Worm (Caenorhabditis elegans): ENCODE results near the gene T14G8.3.

The T14G8.3 gene

DNA sequence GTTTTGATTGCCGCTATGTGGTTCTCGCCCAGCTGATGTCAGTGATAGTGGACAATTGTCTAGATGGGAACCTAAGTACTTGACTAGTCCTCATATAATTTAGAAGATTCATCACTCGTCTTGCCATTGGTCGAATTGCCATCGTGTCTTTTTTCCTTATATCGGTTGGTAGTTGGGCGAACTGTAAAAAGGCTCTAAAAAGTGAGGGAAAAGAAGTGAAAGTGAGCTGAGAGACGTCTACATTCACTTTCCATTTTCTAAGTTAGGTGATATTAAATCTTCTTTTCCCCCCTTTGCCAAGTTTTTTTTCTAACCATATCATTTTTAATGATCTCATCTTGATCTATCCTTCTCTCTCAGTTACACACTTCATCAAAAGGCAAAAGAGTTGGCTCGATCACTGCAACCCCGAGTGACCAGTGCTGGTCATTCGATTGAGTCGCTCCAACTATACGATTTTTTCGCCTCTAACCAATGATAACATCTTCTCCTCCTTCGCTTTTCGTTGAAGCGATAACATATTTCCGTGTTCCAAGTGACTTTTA is 13.8 kb downstream of the T14G8.3 start:
- TF ChIP-seq aptf-2 (GFP tag; conservative IDR thresholded peaks at IDR 0.05) (no peak), nhr-80 (tag; optimal IDR thresholded peaks at IDR 0.05) (peak; percentile 53)

DNA sequence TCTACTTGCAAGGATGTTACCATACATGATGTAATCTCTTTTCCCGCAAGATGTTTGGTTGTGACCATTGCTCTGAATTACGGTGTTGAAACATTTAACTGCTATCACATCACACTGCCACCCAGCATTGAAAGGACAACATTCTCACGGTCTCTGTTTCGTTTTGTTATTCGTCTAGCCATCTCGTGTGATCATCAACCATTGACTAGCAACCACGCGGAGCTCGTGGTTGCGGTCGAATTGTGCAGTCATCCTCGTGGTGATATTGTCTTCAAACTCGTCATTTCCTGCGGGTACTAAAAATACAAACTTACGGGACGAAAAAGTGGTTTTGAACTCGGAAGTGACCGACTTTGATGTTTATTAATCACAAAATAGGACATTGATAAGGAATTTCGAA is 14.6 kb downstream of the T14G8.3 start:
- TF ChIP-seq ekl-4 (GFP tag; IDR thresholded peaks at IDR 0.05) (0 out of 2 replicates have a peak, but pooled peaks have one; percentile 11), ztf-28 (GFP tag; IDR thresholded peaks at IDR 0.05) (no peak), B0019.2 (GFP tag; conservative IDR thresholded peaks at IDR 0.05) (no peak), cebp-1 (GFP tag; IDR thresholded peaks at IDR 0.05) (peak; percentile 52; the same call in 1 of the 2 replicates), cebp-1 (tag; optimal IDR thresholded peaks at IDR 0.05) (peak; percentile 60), snpc-3.4 (tag; optimal IDR thresholded peaks at IDR 0.05) (no peak), lsy-27 (tag; optimal IDR thresholded peaks at IDR 0.05; ENCODE audit: borderline replicate concordance, insufficient read depth) (no peak)

DNA sequence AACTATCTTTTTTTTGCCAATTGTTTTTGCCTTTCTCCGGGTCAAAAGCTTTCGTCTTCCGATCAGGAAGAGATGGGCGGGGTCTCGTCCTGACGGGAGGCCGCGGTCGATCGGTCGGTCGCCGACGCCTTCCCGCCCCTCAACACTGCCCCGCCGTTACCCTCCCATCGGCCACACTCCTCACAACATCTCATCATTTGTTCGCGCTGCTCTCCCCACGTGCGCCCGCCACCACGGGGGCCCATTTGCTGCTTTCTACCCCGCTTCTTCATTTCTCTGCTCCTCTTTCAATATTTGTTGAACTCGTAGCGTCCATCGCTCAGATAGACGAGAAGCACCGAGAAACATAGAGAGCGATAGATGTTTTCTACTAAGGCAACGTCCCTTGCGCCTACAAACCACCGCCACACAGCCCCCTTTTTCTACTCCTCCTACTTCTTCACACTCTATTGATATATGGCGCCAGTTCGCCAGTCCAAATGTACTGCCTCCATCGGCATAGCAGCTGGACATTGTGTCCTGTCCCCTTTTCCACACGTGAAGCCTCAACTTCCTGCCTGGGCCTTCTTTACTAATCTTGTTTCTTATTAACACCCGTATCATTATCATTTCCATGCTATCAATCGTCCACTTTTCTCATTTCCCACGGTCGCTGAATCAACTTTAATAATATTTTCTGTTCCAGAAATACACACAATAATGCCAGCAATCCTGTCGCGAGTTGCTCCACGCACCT is 15.9 kb downstream of the T14G8.3 start, which contains the start of gene bcat-1:
bcat-1 (plus strand) TSS at position 686 of the 736 bp plus-strand sequence.
- TF ChIP-seq hrde-1 (tag; optimal IDR thresholded peaks at IDR 0.05; ENCODE audit: borderline replicate concordance), result no peak
- peak; percentile 1 for TF ChIP-seq tlf-1 (GFP tag; optimal IDR thresholded peaks at IDR 0.05)
- no peak for TF ChIP-seq athp-1 (tag; optimal IDR thresholded peaks at IDR 0.05)
- TF ChIP-seq F52B5.7 (tag; optimal IDR thresholded peaks at IDR 0.05), result peak; percentile 11
- peak; percentile 33 for TF ChIP-seq ets-4 (GFP tag; optimal IDR thresholded peaks at IDR 0.05)
- TF ChIP-seq lin-26 (GFP tag; IDR thresholded peaks at IDR 0.05), result no peak
- TF ChIP-seq hmg-1.2 (GFP tag; IDR thresholded peaks at IDR 0.05), result no peak
- no peak for TF ChIP-seq B0035.1 (tag; optimal IDR thresholded peaks at IDR 0.05)
- TF ChIP-seq pbrm-1 (GFP tag; IDR thresholded peaks at IDR 0.05), result no peak
- no peak for TF ChIP-seq egl-18 (GFP tag; IDR thresholded peaks at IDR 0.05)
- no peak for TF ChIP-seq F55B11.4 (tag; optimal IDR thresholded peaks at IDR 0.05; ENCODE audit: borderline replicate concordance, insufficient read depth)
- TF ChIP-seq attf-6 (GFP tag; IDR thresholded peaks at IDR 0.05), result no peak
- TF ChIP-seq T26A5.8 (tag; optimal IDR thresholded peaks at IDR 0.05), result no peak
- TF ChIP-seq aptf-2 (GFP tag; conservative IDR thresholded peaks at IDR 0.05), result no peak
- no peak for TF ChIP-seq ztf-28 (GFP tag; IDR thresholded peaks at IDR 0.05)
- peak; percentile 58 for TF ChIP-seq attf-5 (GFP tag; optimal IDR thresholded peaks at IDR 0.05)
- TF ChIP-seq akir-1 (GFP tag; optimal IDR thresholded peaks at IDR 0.05), result no peak
- no peak for TF ChIP-seq snpc-4 (GFP tag; optimal IDR thresholded peaks at IDR 0.05)
- TF ChIP-seq snpc-4 (tag; optimal IDR thresholded peaks at IDR 0.05), result no peak
- TF ChIP-seq sea-2 (GFP tag; IDR thresholded peaks at IDR 0.05), result no peak
- no peak for TF ChIP-seq F10E7.11 (tag; optimal IDR thresholded peaks at IDR 0.05)
- no peak for TF ChIP-seq D2030.7 (GFP tag; IDR thresholded peaks at IDR 0.05)
- no peak for TF ChIP-seq nhr-179 (tag; optimal IDR thresholded peaks at IDR 0.05)
- TF ChIP-seq chd-7 (tag; optimal IDR thresholded peaks at IDR 0.05), result peak; percentile 49
- no peak for TF ChIP-seq bed-1 (GFP tag; IDR thresholded peaks at IDR 0.05)
- peak in 1 of 2 experiments; percentile 2 for TF ChIP-seq let-607 (tag; optimal IDR thresholded peaks at IDR 0.05)
- TF ChIP-seq nhr-120 (GFP tag; IDR thresholded peaks at IDR 0.05), result no peak
- TF ChIP-seq zfh-2 (GFP tag; conservative IDR thresholded peaks at IDR 0.05), result peak; percentile 99
- TF ChIP-seq sptf-2 (GFP tag; optimal IDR thresholded peaks at IDR 0.05), result no peak
- TF ChIP-seq K12H6.12 (tag; optimal IDR thresholded peaks at IDR 0.05), result peak; percentile 77
- peak; percentile 57; the same call in 1 of the 2 replicates for TF ChIP-seq dox-1 (GFP tag; IDR thresholded peaks at IDR 0.05)
- no peak for TF ChIP-seq nfya-1 (tag; optimal IDR thresholded peaks at IDR 0.05; ENCODE audit: borderline replicate concordance, insufficient read depth)
- TF ChIP-seq nfya-2 (GFP tag; IDR thresholded peaks at IDR 0.05), result no peak
- TF ChIP-seq madf-10 (tag; optimal IDR thresholded peaks at IDR 0.05), result no peak
- TF ChIP-seq Y79H2A.3 (GFP tag; conservative IDR thresholded peaks at IDR 0.05), result no peak
- no peak for TF ChIP-seq gei-17 (GFP tag; optimal IDR thresholded peaks at IDR 0.05)
